Worm (Caenorhabditis elegans): Measurements from ENCODE around the gene srh-286.

ce11 chrV:17831350-17831749, 12.7 kb downstream of the srh-286 start, which contains the start of gene srh-303:
- no peak for TF ChIP-seq him-1 (tag; optimal IDR thresholded peaks at IDR 0.05)
- TF ChIP-seq dao-5 (tag; optimal IDR thresholded peaks at IDR 0.05), result no peak

Measured in whole organism, L4/young adult.